Fruit fly (Drosophila melanogaster) Kc167 (cell line): ENCODE results near the gene ThrRS.

Experiments used
- Myc ChIP-seq: fragments of >200 bp; optimal IDR thresholded peaks from 2 replicates; lab custom pipeline; 2017; ENCODE audit warnings: missing external identifiers
- h ChIP-seq: fragments of >200 bp; optimal IDR thresholded peaks from 3 replicates; lab custom pipeline; 2018; ENCODE audit warnings: missing external identifiers
- insv ChIP-seq: fragments of >200 bp; optimal IDR thresholded peaks from 3 replicates; lab custom pipeline; 2018; ENCODE audit warnings: missing external identifiers
- psq ChIP-seq: fragments of >200 bp; optimal IDR thresholded peaks from 2 replicates; lab custom pipeline; 2017; ENCODE audit warnings: missing external identifiers
- ttk ChIP-seq: sonication (Bioruptor generic); optimal IDR thresholded peaks from 2 replicates; lab custom pipeline; 2017; ENCODE audit warnings: missing external identifiers

dm6 chr2L:12092041-12092440 is 11.5 kb upstream of the ThrRS start:
- no peak for TF ChIP-seq psq (lab: Kevin White, UChicago)
- no peak for TF ChIP-seq ttk (lab: Kevin White, UChicago)
- TF ChIP-seq insv (lab: Kevin White, UChicago) = no peak
- TF ChIP-seq h (lab: Kevin White, UChicago) = no peak
- no peak for TF ChIP-seq Myc
